Worm (Caenorhabditis elegans) whole organism, L1 larva: Measurements from ENCODE around the gene F42A6.1.

Source experiments
- C04F5.9 ChIP-seq: sonication (generic microtip); optimal IDR thresholded peaks from 2 replicates; lab custom pipeline; 2016; ENCODE audit warnings: missing genetic modification characterization, missing compliant biosample characterization
- C16A3.4 ChIP-seq: fragments of 150-350 bp; optimal IDR thresholded peaks from 2 replicates; lab custom pipeline; 2014; ENCODE audit warnings: missing biosample characterization, missing genetic modification characterization
- F16B12.6 ChIP-seq: fragments of 150-350 bp; optimal IDR thresholded peaks from 2 replicates; lab custom pipeline; 2014; ENCODE audit warnings: missing biosample characterization, missing genetic modification characterization
- aha-1 ChIP-seq: fragments of 150-350 bp; optimal IDR thresholded peaks from 2 replicates; lab custom pipeline; 2014; ENCODE audit warnings: missing biosample characterization, missing genetic modification characterization
- alr-1 ChIP-seq: fragments of 200-800 bp; sonication (Bioruptor generic); optimal IDR thresholded peaks from 2 replicates; lab custom pipeline; 2018; ENCODE audit warnings: borderline replicate concordance, mild to moderate bottlenecking, missing genetic modification characterization, missing compliant biosample characterization
- ama-1 ChIP-seq: fragments of 150-350 bp; optimal IDR thresholded peaks from 2 replicates; lab custom pipeline; 2014
- blmp-1 ChIP-seq: fragments of 150-350 bp; optimal IDR thresholded peaks from 2 replicates; lab custom pipeline; 2014; ENCODE audit warnings: missing biosample characterization, missing genetic modification characterization
- ceh-63 ChIP-seq: fragments of 200-800 bp; sonication (Bioruptor generic); optimal IDR thresholded peaks from 2 replicates; lab custom pipeline; 2018; ENCODE audit warnings: mild to moderate bottlenecking, missing genetic modification characterization, missing compliant biosample characterization
- ceh-8 ChIP-seq: fragments of 200-800 bp; sonication (Bioruptor generic); optimal IDR thresholded peaks from 2 replicates; lab custom pipeline; 2018; ENCODE audit warnings: mild to moderate bottlenecking, missing genetic modification characterization, moderate library complexity, missing compliant biosample characterization
- ceh-82 ChIP-seq, 3 experiments: fragments of 150-350 bp in 1 of 3; sonication (generic microtip) in 2 of 3; optimal IDR thresholded peaks; 2 replicates each; lab custom pipeline; 2014 to 2017; ENCODE audit warnings: missing biosample characterization in 3 of 3, missing genetic modification characterization in 3 of 3
- ceh-88 ChIP-seq: fragments of 200-800 bp; sonication (Bioruptor generic); IDR thresholded peaks from 2 replicates; pipeline ENCODE4 v1.3.6; 2022; ENCODE audit warnings: missing genetic modification characterization, missing compliant biosample characterization
- dpl-1 ChIP-seq, 3 experiments: fragments of 150-350 bp in 2 of 3; sonication (generic microtip) in 1 of 3; optimal IDR thresholded peaks; 2 replicates each; lab custom pipeline; 2014 to 2017; ENCODE audit warnings: missing biosample characterization in 3 of 3, missing genetic modification characterization in 3 of 3, missing genetic modification reagents in 3 of 3
- efl-1 ChIP-seq, 4 experiments: fragments of 150-350 bp; optimal IDR thresholded peaks in 3 of 4; peaks in 1 of 4; 1 replicate in 1 of 4; 2 replicates in 3 of 4; lab custom pipeline; 2014; ENCODE audit warnings: missing biosample characterization in 2 of 4, missing genetic modification characterization in 2 of 4, missing genetic modification reagents in 2 of 4
- efl-3 ChIP-seq: fragments of 200-800 bp; sonication (Bioruptor generic); optimal IDR thresholded peaks from 2 replicates; lab custom pipeline; 2018; ENCODE audit warnings: mild to moderate bottlenecking, missing genetic modification characterization, missing compliant biosample characterization
- egl-13 ChIP-seq: sonication (generic microtip); optimal IDR thresholded peaks from 2 replicates; lab custom pipeline; 2016; ENCODE audit warnings: missing genotype, missing genetic modification reagents, missing genetic modification characterization, missing compliant biosample characterization
- egl-27 ChIP-seq, 2 experiments: fragments of 150-350 bp in 1 of 2; sonication (generic microtip); optimal IDR thresholded peaks; 3 replicates each; lab custom pipeline; 2017 to 2018; ENCODE audit warnings: missing biosample characterization in 2 of 2, missing genetic modification characterization in 2 of 2, missing genetic modification reagents in 2 of 2
- elt-3 ChIP-seq, 6 experiments: fragments of 150-350 bp in 1 of 6; sonication (generic microtip); optimal IDR thresholded peaks; 2 replicates each; lab custom pipeline; 2017 to 2018; ENCODE audit warnings: missing biosample characterization in 6 of 6, missing genetic modification characterization in 6 of 6, inconsistent platforms in 1 of 6
- fkh-10 ChIP-seq: sonication (generic microtip); optimal IDR thresholded peaks from 2 replicates; lab custom pipeline; 2017; ENCODE audit warnings: missing biosample characterization, missing genetic modification reagents, missing genetic modification characterization
- fkh-8 ChIP-seq: sonication (generic microtip); optimal IDR thresholded peaks from 2 replicates; lab custom pipeline; 2016; ENCODE audit warnings: mild to moderate bottlenecking, missing genetic modification characterization, missing compliant biosample characterization
- fos-1 ChIP-seq: fragments of 150-350 bp; optimal IDR thresholded peaks from 2 replicates; lab custom pipeline; 2014; ENCODE audit warnings: missing biosample characterization, missing genetic modification characterization
- hlh-17 ChIP-seq: fragments of 200-800 bp; sonication (Bioruptor generic); optimal IDR thresholded peaks from 2 replicates; lab custom pipeline; 2018; ENCODE audit warnings: missing genetic modification characterization, mild to moderate bottlenecking, missing compliant biosample characterization, moderate library complexity, borderline replicate concordance
- hlh-4 ChIP-seq: sonication (generic microtip); optimal IDR thresholded peaks from 2 replicates; lab custom pipeline; 2016; ENCODE audit warnings: mild to moderate bottlenecking, missing genetic modification characterization, missing compliant biosample characterization
- irx-1 ChIP-seq: sonication (generic microtip); optimal IDR thresholded peaks from 2 replicates; lab custom pipeline; 2016; ENCODE audit warnings: missing genetic modification characterization, missing compliant biosample characterization
- isw-1 ChIP-seq: fragments of 200-800 bp; sonication (Bioruptor generic); IDR thresholded peaks from 2 replicates; pipeline ENCODE4 v1.3.6; 2022; ENCODE audit warnings: missing genetic modification characterization, missing compliant biosample characterization
- lin-13 ChIP-seq: fragments of 150-350 bp; optimal IDR thresholded peaks from 2 replicates; lab custom pipeline; 2014; ENCODE audit warnings: missing biosample characterization, missing genetic modification reagents, missing genetic modification characterization
- lin-14 ChIP-seq: fragments of 200-800 bp; sonication (Bioruptor generic); optimal IDR thresholded peaks from 2 replicates; lab custom pipeline; 2018; ENCODE audit warnings: mild to moderate bottlenecking, missing genetic modification characterization, moderate library complexity, missing compliant biosample characterization
- lin-15B ChIP-seq: fragments of 150-350 bp; sonication (generic microtip); optimal IDR thresholded peaks from 3 replicates; lab custom pipeline; 2014; ENCODE audit warnings: missing biosample characterization, missing genetic modification characterization
- lin-35 ChIP-seq, 2 experiments: fragments of 150-350 bp; optimal IDR thresholded peaks; 2 replicates each; lab custom pipeline; 2014; ENCODE audit warnings: missing biosample characterization in 2 of 2, missing genetic modification characterization in 2 of 2, missing genetic modification reagents in 2 of 2
- lir-3 ChIP-seq: sonication (generic microtip); optimal IDR thresholded peaks from 2 replicates; lab custom pipeline; 2016; ENCODE audit warnings: mild to moderate bottlenecking, missing genetic modification characterization, moderate library complexity, missing compliant biosample characterization; ENCODE audit not compliant: poor library complexity
- mab-9 ChIP-seq: fragments of 200-800 bp; sonication (Bioruptor generic); IDR thresholded peaks from 2 replicates; pipeline ENCODE4 v1.3.6; 2022; ENCODE audit warnings: missing genetic modification reagents, missing genetic modification characterization, missing compliant biosample characterization
- mdl-1 ChIP-seq, 2 experiments: fragments of 150-350 bp; optimal IDR thresholded peaks; 2 replicates each; lab custom pipeline; 2014 to 2017; ENCODE audit warnings: missing biosample characterization in 2 of 2, missing genetic modification characterization in 2 of 2, inconsistent platforms in 1 of 2
- nhr-12 ChIP-seq: sonication (generic microtip); optimal IDR thresholded peaks from 2 replicates; lab custom pipeline; 2017; ENCODE audit warnings: missing biosample characterization, missing genetic modification characterization
- nhr-19 ChIP-seq: fragments of 200-800 bp; sonication (Bioruptor generic); conservative IDR thresholded peaks from 2 replicates; pipeline ENCODE4 v1.3.6; 2022; ENCODE audit warnings: missing genetic modification characterization, missing compliant biosample characterization
- nhr-28 ChIP-seq: fragments of 150-350 bp; optimal IDR thresholded peaks from 2 replicates; lab custom pipeline; 2014; ENCODE audit warnings: missing biosample characterization, missing genetic modification characterization
- nhr-47 ChIP-seq: sonication (generic microtip); optimal IDR thresholded peaks from 2 replicates; lab custom pipeline; 2016; ENCODE audit warnings: mild to moderate bottlenecking, missing genetic modification characterization, moderate library complexity, missing compliant biosample characterization
- nhr-85 ChIP-seq: sonication (generic microtip); peaks from one replicate; lab custom pipeline; 2016; ENCODE audit warnings: missing genetic modification characterization, inconsistent platforms, missing compliant biosample characterization
- nhr-90 ChIP-seq: sonication (generic microtip); optimal IDR thresholded peaks from 2 replicates; lab custom pipeline; 2016; ENCODE audit warnings: mild to moderate bottlenecking, missing genetic modification characterization, missing compliant biosample characterization; ENCODE audit not compliant: poor library complexity
- pag-3 ChIP-seq: sonication (generic microtip); optimal IDR thresholded peaks from 2 replicates; lab custom pipeline; 2017; ENCODE audit warnings: missing genetic modification characterization, mild to moderate bottlenecking, missing compliant biosample characterization, antibody characterized with exemption, borderline replicate concordance; ENCODE audit not compliant: insufficient read depth
- pax-3 ChIP-seq: fragments of 200-800 bp; sonication (Bioruptor generic); optimal IDR thresholded peaks from 2 replicates; lab custom pipeline; 2018; ENCODE audit warnings: mild to moderate bottlenecking, missing genetic modification characterization, moderate library complexity, missing compliant biosample characterization
- pqm-1 ChIP-seq: sonication (generic microtip); optimal IDR thresholded peaks from 3 replicates; lab custom pipeline; 2017; ENCODE audit warnings: missing biosample characterization, missing genetic modification characterization
- snpc-4 ChIP-seq: fragments of 150-350 bp; optimal IDR thresholded peaks from 2 replicates; lab custom pipeline; 2014; ENCODE audit warnings: missing biosample characterization, missing genetic modification characterization
- sox-4 ChIP-seq: sonication (generic microtip); optimal IDR thresholded peaks from 2 replicates; lab custom pipeline; 2016; ENCODE audit warnings: missing genetic modification characterization, missing compliant biosample characterization
- sup-37 ChIP-seq: fragments of 200-800 bp; sonication (Bioruptor generic); optimal IDR thresholded peaks from 2 replicates; lab custom pipeline; 2018; ENCODE audit warnings: mild to moderate bottlenecking, missing genetic modification characterization, missing compliant biosample characterization
- swsn-7 ChIP-seq: sonication (generic microtip); optimal IDR thresholded peaks from 2 replicates; lab custom pipeline; 2016; ENCODE audit warnings: missing genetic modification characterization, missing compliant biosample characterization
- tbx-2 ChIP-seq: sonication (generic microtip); optimal IDR thresholded peaks from 2 replicates; lab custom pipeline; 2016; ENCODE audit warnings: missing genetic modification characterization, missing compliant biosample characterization
- tlp-1 ChIP-seq: fragments of 150-350 bp; optimal IDR thresholded peaks from 2 replicates; lab custom pipeline; 2014; ENCODE audit warnings: missing biosample characterization, missing genetic modification characterization
- unc-62 ChIP-seq: fragments of 150-350 bp; optimal IDR thresholded peaks from 2 replicates; lab custom pipeline; 2014; ENCODE audit warnings: missing biosample characterization, missing genetic modification reagents, missing genetic modification characterization
- unc-98 ChIP-seq: fragments of 200-800 bp; sonication (Bioruptor generic); IDR thresholded peaks from 2 replicates; pipeline ENCODE4 v1.3.6; 2022; ENCODE audit warnings: missing genetic modification characterization, missing compliant biosample characterization
- vab-15 ChIP-seq: sonication (generic microtip); optimal IDR thresholded peaks from 2 replicates; lab custom pipeline; 2017; ENCODE audit warnings: missing genotype, mild to moderate bottlenecking, missing genetic modification characterization, missing compliant biosample characterization
- zag-1 ChIP-seq: fragments of 150-350 bp; optimal IDR thresholded peaks from 2 replicates; lab custom pipeline; 2014; ENCODE audit warnings: missing biosample characterization, missing genetic modification characterization
- ztf-11 ChIP-seq, 2 experiments: sonication (generic microtip); optimal IDR thresholded peaks; 2 replicates each; lab custom pipeline; 2016 to 2017; ENCODE audit warnings: missing genetic modification characterization in 2 of 2, missing biosample characterization in 1 of 2, missing compliant biosample characterization in 1 of 2

Gene F42A6.1

ce11 chrIV:3338676-3339075, 16.2 kb upstream of the F42A6.1 start, which contains the start of gene hrpa-1:
hrpa-1 (minus strand) TSS chrIV:3338867.
- TF ChIP-seq egl-13 (tag; lab: Kevin White, UChicago) = peak; percentile 77
- no peak for TF ChIP-seq sup-37
- TF ChIP-seq nhr-28 = no peak
- TF ChIP-seq pqm-1 (tag; lab: Kevin White, UChicago) = no peak
- peak; percentile 82 for TF ChIP-seq lin-15B (tag; lab: Kevin White, UChicago)
- peak; percentile 48 for TF ChIP-seq fkh-10 (GFP tag; lab: Kevin White, UChicago)
- TF ChIP-seq ceh-63 (GFP tag; lab: Kevin White, UChicago) = no peak
- no peak for TF ChIP-seq egl-27 (tag; optimal IDR thresholded peaks at IDR 0.05; lab: Kevin White, UChicago)
- TF ChIP-seq hlh-4 = no peak
- TF ChIP-seq ama-1 = no peak
- TF ChIP-seq nhr-19 (GFP tag; lab: Robert Waterston, UW) = peak; percentile 88
- TF ChIP-seq ceh-82 (tag; optimal IDR thresholded peaks at IDR 0.05; lab: Kevin White, UChicago) = peak; percentile 86 to 95 (median 87)
- peak; percentile 84 for TF ChIP-seq blmp-1 (tag; lab: Kevin White, UChicago)
- no peak for TF ChIP-seq vab-15 (tag; lab: Kevin White, UChicago)
- TF ChIP-seq ztf-11 (tag; optimal IDR thresholded peaks at IDR 0.05; lab: Kevin White, UChicago) = peak in 1 of 2 experiments; percentile 69
- no peak for TF ChIP-seq lir-3 (tag; lab: Kevin White, UChicago)
- no peak for TF ChIP-seq hlh-17
- TF ChIP-seq unc-62 (GFP tag; lab: Kevin White, UChicago) = no peak
- TF ChIP-seq irx-1 (tag; lab: Kevin White, UChicago) = peak; percentile 72
- TF ChIP-seq nhr-85 (tag; lab: Kevin White, UChicago) = peak; percentile 87
- TF ChIP-seq ceh-88 (GFP tag; lab: Robert Waterston, UW) = peak; percentile 54; the same call in 1 of the 2 replicates
- TF ChIP-seq snpc-4 (tag; lab: Kevin White, UChicago) = peak; percentile 68
- peak; percentile 87 for TF ChIP-seq fkh-8
- peak; percentile 76 for TF ChIP-seq fos-1 (tag; lab: Kevin White, UChicago)
- peak; percentile 80 for TF ChIP-seq nhr-90
- peak; percentile 55; the same call in 1 of the 2 replicates for TF ChIP-seq mab-9 (GFP tag; lab: Robert Waterston, UW)
- TF ChIP-seq unc-98 (GFP tag; lab: Robert Waterston, UW) = no peak
- TF ChIP-seq lin-13 (GFP tag; lab: Kevin White, UChicago) = peak; percentile 85
- TF ChIP-seq isw-1 = peak; percentile 89
- peak; percentile 87 for TF ChIP-seq lin-14 (GFP tag; lab: Kevin White, UChicago)
- peak; percentile 33 for TF ChIP-seq pax-3 (tag; lab: Kevin White, UChicago)
- TF ChIP-seq aha-1 (tag; lab: Kevin White, UChicago) = peak; percentile 13
- peak; percentile 92 for TF ChIP-seq nhr-47 (tag; lab: Kevin White, UChicago)
- TF ChIP-seq elt-3 (tag; optimal IDR thresholded peaks at IDR 0.05; lab: Kevin White, UChicago) = peak in 2 of 6 experiments; percentile 64 to 77
- TF ChIP-seq ceh-8 = peak; percentile 20
- peak; percentile 59 for TF ChIP-seq F16B12.6 (tag; lab: Kevin White, UChicago)
- TF ChIP-seq mdl-1 (tag; optimal IDR thresholded peaks at IDR 0.05; lab: Kevin White, UChicago) = peak in 1 of 2 experiments; percentile 75
- peak; percentile 88 for TF ChIP-seq swsn-7 (tag; lab: Kevin White, UChicago)
- peak; percentile 88 for TF ChIP-seq C16A3.4
- TF ChIP-seq tlp-1 (tag; lab: Kevin White, UChicago) = no peak
- TF ChIP-seq lin-35 (GFP tag; optimal IDR thresholded peaks at IDR 0.05; lab: Kevin White, UChicago) = peak; percentile 96 to 97
- TF ChIP-seq pag-3 = no peak
- peak; percentile 59 for TF ChIP-seq sox-4 (tag; lab: Kevin White, UChicago)
- no peak for TF ChIP-seq efl-3 (GFP tag; lab: Kevin White, UChicago)
- TF ChIP-seq tbx-2 (tag; lab: Kevin White, UChicago) = peak; percentile 88
- TF ChIP-seq alr-1 (tag; lab: Kevin White, UChicago) = no peak
- no peak for TF ChIP-seq nhr-12 (tag; lab: Kevin White, UChicago)
- TF ChIP-seq C04F5.9 = peak; percentile 52
- peak; percentile 97 to 99 for TF ChIP-seq efl-1 (optimal IDR thresholded peaks at IDR 0.05; lab: Kevin White, UChicago)
- peak; percentile 96 to 99 for TF ChIP-seq efl-1 (GFP tag; optimal IDR thresholded peaks at IDR 0.05 in 1 of 2; lab: Kevin White, UChicago)
- peak; percentile 96 to 98 (median 97) for TF ChIP-seq dpl-1 (GFP tag; optimal IDR thresholded peaks at IDR 0.05; lab: Kevin White, UChicago)
- peak; percentile 31 for TF ChIP-seq zag-1 (tag; lab: Kevin White, UChicago)
